Fruit fly (Drosophila melanogaster) whole organism, pupa: Measurements from ENCODE around the gene mah.

ENCODE experiments used
- CG10348 ChIP-seq: fragments of 200-800 bp; sonication (Bioruptor generic); IDR thresholded peaks from 2 replicates; pipeline ENCODE4 v1.3.6; 2022; ENCODE audit warnings: missing biosample characterization, missing genetic modification characterization
- CG12605 ChIP-seq: fragments of 200-800 bp; sonication (Bioruptor generic); IDR thresholded peaks from 2 replicates; pipeline ENCODE4 v1.3.6; 2022; ENCODE audit warnings: missing biosample characterization, missing genetic modification characterization
- CG13204 ChIP-seq: fragments of 200-800 bp; sonication (Bioruptor generic); optimal IDR thresholded peaks from 2 replicates; lab custom pipeline; 2018; ENCODE audit warnings: missing biosample characterization, mild to moderate bottlenecking, missing genetic modification characterization, moderate library complexity
- CG14655 ChIP-seq: fragments of 200-800 bp; sonication (Bioruptor generic); optimal IDR thresholded peaks from 3 replicates; lab custom pipeline; 2017; ENCODE audit warnings: mild to moderate bottlenecking, missing biosample characterization, missing genetic modification reagents, missing genetic modification characterization
- CG15710 ChIP-seq: fragments of 200-800 bp; sonication (Bioruptor generic); optimal IDR thresholded peaks from 2 replicates; lab custom pipeline; 2018; ENCODE audit warnings: missing biosample characterization, mild to moderate bottlenecking, missing genetic modification characterization, moderate library complexity
- CG17806 ChIP-seq: fragments of 200-800 bp; sonication (Bioruptor generic); optimal IDR thresholded peaks from 2 replicates; lab custom pipeline; 2018; ENCODE audit warnings: missing biosample characterization, mild to moderate bottlenecking, missing genetic modification characterization, moderate library complexity
- CG32121 ChIP-seq: fragments of 200-800 bp; sonication (Bioruptor generic); IDR thresholded peaks from 2 replicates; pipeline ENCODE4 v1.3.6; 2022; ENCODE audit warnings: missing biosample characterization, missing genetic modification characterization
- CG34367 ChIP-seq: fragments of 200-800 bp; sonication (Bioruptor generic); optimal IDR thresholded peaks from 2 replicates; lab custom pipeline; 2018; ENCODE audit warnings: missing biosample characterization, mild to moderate bottlenecking, missing genetic modification characterization
- CG4496 ChIP-seq: fragments of 200-800 bp; sonication (Bioruptor generic); IDR thresholded peaks from 3 replicates; pipeline ENCODE4 v1.3.6; 2022; ENCODE audit warnings: missing biosample characterization, missing genetic modification characterization
- CG8159 ChIP-seq: fragments of 200-800 bp; sonication (Bioruptor generic); optimal IDR thresholded peaks from 3 replicates; lab custom pipeline; 2018; ENCODE audit warnings: missing biosample characterization, mild to moderate bottlenecking, missing genetic modification characterization, moderate library complexity
- CG8301 ChIP-seq: fragments of 200-800 bp; sonication (Bioruptor generic); optimal IDR thresholded peaks from 2 replicates; lab custom pipeline; 2018; ENCODE audit warnings: missing biosample characterization, mild to moderate bottlenecking, missing genetic modification characterization
- CG9948 ChIP-seq: fragments of 200-800 bp; sonication (Bioruptor generic); optimal IDR thresholded peaks from 2 replicates; lab custom pipeline; 2018; ENCODE audit warnings: missing biosample characterization, mild to moderate bottlenecking, missing genetic modification characterization, moderate library complexity
- D1 ChIP-seq: fragments of 200-800 bp; sonication (Bioruptor generic); optimal IDR thresholded peaks from 2 replicates; lab custom pipeline; 2018; ENCODE audit warnings: missing biosample characterization, mild to moderate bottlenecking, missing genetic modification characterization, moderate library complexity
- EcR ChIP-seq: fragments of 200-800 bp; sonication (Bioruptor generic); optimal IDR thresholded peaks from 3 replicates; lab custom pipeline; 2019; ENCODE audit warnings: missing biosample characterization, missing genetic modification characterization, mild to moderate bottlenecking, moderate library complexity, missing genetic modification reagents
- Ets98B ChIP-seq: fragments of 200-800 bp; sonication (Bioruptor generic); IDR thresholded peaks from 2 replicates; pipeline ENCODE4 v1.3.6; 2022; ENCODE audit warnings: missing biosample characterization, missing genetic modification characterization
- Pif1A ChIP-seq: fragments of 200-800 bp; sonication (Bioruptor generic); optimal IDR thresholded peaks from 3 replicates; lab custom pipeline; 2016; ENCODE audit warnings: missing biosample characterization, missing genetic modification characterization
- Pif1B ChIP-seq: fragments of 200-800 bp; sonication (Bioruptor generic); optimal IDR thresholded peaks from 3 replicates; lab custom pipeline; 2016; ENCODE audit warnings: missing biosample characterization, missing genetic modification characterization
- Snoo ChIP-seq: fragments of 200-800 bp; sonication (Bioruptor generic); optimal IDR thresholded peaks from 3 replicates; lab custom pipeline; 2017; ENCODE audit warnings: missing biosample characterization, mild to moderate bottlenecking, missing genetic modification characterization, inconsistent platforms
- fd96Ca ChIP-seq: fragments of 200-800 bp; sonication (Bioruptor generic); IDR thresholded peaks from 3 replicates; pipeline ENCODE4 v1.3.6; 2022; ENCODE audit warnings: missing biosample characterization, missing genetic modification characterization
- gl ChIP-seq: fragments of 200-800 bp; sonication (Bioruptor generic); optimal IDR thresholded peaks from 2 replicates; lab custom pipeline; 2018; ENCODE audit warnings: missing biosample characterization, mild to moderate bottlenecking, missing genetic modification characterization
- rn ChIP-seq: fragments of 200-800 bp; sonication (Bioruptor generic); IDR thresholded peaks from 2 replicates; pipeline ENCODE4 v1.3.6; 2022; ENCODE audit warnings: missing biosample characterization, missing genetic modification characterization

Gene mah

DNA sequence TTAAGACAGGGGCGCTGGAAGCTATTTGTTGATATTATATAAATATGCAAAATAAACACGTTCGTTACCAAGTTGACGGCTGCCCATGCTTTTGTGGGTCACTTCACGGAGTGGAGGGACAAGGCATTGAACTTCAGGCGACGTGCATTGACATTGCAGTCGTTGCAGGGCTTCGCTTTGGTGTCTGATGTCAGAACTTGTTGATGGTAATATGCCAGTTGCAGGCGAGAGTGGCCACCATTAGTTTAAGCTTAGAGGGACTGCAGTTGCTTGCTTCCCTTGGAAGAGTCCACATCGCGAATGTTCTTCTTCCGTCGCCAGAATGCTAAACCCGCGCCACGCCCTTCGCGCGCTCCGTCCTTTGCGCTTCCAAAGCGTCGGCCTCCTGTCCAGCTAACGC is at the start of gene mah:
TSS of gene mah (plus strand) at position 301 of the 400 bp plus-strand sequence.
- TF ChIP-seq EcR (GFP tag; lab: Kevin White, UChicago) (peak; percentile 25), CG12605 (GFP tag; lab: Robert Waterston, UW) (no peak), CG14655 (GFP tag; lab: Kevin White, UChicago) (no peak), gl (tag; lab: Kevin White, UChicago) (peak; percentile 59), CG15710 (tag; lab: Kevin White, UChicago) (no peak)

DNA sequence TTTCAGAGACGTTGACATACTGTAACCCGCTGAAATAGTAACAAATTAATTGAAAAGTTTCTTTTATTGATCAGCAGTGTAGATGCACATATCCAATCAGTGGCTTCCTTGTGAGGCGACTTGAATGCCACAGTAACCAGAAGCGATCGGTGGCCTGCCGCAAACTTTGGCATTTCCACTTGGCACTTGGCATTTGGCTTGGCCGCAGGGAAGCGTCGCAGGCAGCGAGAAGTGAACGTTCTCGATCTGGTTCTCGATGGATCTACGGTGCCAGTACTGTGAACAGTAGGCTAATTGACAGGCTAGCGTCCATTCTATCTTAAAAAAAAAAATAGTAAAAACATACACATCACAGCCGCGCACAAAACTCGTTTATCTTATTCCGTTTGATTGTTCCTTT is 46.6 kb upstream of the mah start, which contains the start of gene CG10845:
TSS of gene CG10845 (plus strand) at position 301 of the 400 bp plus-strand sequence.
- TF ChIP-seq CG4496 (GFP tag; lab: Robert Waterston, UW): no peak

DNA sequence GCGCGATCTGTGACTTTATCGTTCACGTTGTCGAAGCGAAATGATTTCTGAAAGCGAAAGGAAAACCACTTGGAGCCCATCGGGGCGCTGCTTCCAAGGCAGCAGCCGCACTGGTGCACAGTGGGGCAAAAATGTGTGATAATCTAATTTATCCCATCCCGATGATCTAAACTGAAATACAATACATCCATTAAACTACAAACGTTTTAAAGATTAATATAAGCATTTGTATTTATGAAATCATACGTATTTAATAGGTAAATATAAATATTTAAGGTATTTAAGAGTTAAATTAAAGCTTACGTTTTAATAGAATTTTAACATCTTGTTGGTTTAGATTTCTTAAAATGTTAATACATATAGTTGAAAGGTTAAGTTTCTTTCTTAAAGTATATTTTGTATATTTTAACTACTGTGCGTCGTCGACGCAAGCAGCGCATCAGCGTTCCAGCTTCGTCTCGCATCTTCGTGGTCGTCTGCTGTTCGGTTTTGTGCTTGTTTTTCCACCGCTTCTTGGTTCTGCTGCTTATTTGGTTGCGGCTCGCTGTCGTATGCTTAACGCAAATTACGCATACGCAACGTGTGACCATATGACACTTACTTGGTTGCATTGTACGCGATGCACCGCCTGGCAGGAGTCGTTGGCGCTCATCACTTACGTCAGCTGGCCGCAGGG is 41.3 kb upstream of the mah start, which contains the start of gene CG13643:
TSS of gene CG13643 (minus strand) at position 46 of the 676 bp plus-strand sequence.
- peak; percentile 42; the same call in 1 of the 3 replicates for TF ChIP-seq CG4496 (GFP tag; lab: Robert Waterston, UW)
- no peak for TF ChIP-seq CG13204 (GFP tag; lab: Kevin White, UChicago)
- TF ChIP-seq EcR (GFP tag; lab: Kevin White, UChicago): no peak
- TF ChIP-seq CG32121 (GFP tag; lab: Robert Waterston, UW): peak; percentile 56
- peak; percentile 23; the same call in 1 of the 2 replicates for TF ChIP-seq Ets98B (GFP tag; lab: Robert Waterston, UW)
- TF ChIP-seq D1 (tag; lab: Kevin White, UChicago): no peak
- no peak for TF ChIP-seq Snoo (tag; lab: Kevin White, UChicago)
- TF ChIP-seq CG34367 (tag; lab: Kevin White, UChicago): no peak
- peak; percentile 79 for TF ChIP-seq CG8301 (tag; lab: Kevin White, UChicago)
- TF ChIP-seq Pif1A (GFP tag; lab: Kevin White, UChicago): peak; percentile 54
- no peak for TF ChIP-seq rn (GFP tag; lab: Robert Waterston, UW)
- no peak for TF ChIP-seq fd96Ca (GFP tag; lab: Robert Waterston, UW)
- no peak for TF ChIP-seq gl (tag; lab: Kevin White, UChicago)
- no peak for TF ChIP-seq CG15710 (tag; lab: Kevin White, UChicago)
- TF ChIP-seq CG14655 (GFP tag; lab: Kevin White, UChicago): peak; percentile 81
- no peak for TF ChIP-seq CG10348 (GFP tag; lab: Robert Waterston, UW)
- no peak for TF ChIP-seq CG12605 (GFP tag; lab: Robert Waterston, UW)
- peak; percentile 53 for TF ChIP-seq CG8159 (tag; lab: Kevin White, UChicago)
- no peak for TF ChIP-seq CG17806
- peak; percentile 51 for TF ChIP-seq Pif1B
- TF ChIP-seq CG9948 (tag; lab: Kevin White, UChicago): no peak

DNA sequence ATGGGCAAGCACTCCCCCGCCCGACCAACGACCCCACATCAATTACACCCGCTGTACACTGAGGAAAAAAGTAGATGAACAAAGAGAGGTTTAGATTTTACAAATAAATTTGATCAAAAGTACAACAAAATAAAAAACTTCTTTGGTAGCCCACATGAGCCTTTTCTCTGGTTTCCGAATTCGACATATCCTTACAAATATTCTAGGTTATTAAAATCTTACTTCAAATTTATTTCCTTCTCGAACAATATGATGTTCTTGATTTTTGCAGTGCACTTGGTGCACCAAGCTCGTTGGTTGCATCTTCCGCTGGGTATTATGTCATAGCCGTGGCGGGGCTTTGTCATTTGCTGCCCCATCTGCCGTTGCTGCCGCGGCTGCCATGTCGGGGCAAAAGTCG is 40.8 kb upstream of the mah start:
- no peak for TF ChIP-seq EcR (GFP tag; lab: Kevin White, UChicago)
- no peak for TF ChIP-seq Pif1A (GFP tag; lab: Kevin White, UChicago)
- TF ChIP-seq fd96Ca (GFP tag; lab: Robert Waterston, UW): 0 out of 3 replicates have a peak, but pooled peaks have one; percentile 30
- no peak for TF ChIP-seq Pif1B
- TF ChIP-seq CG8301 (tag; lab: Kevin White, UChicago): peak; percentile 9
- peak; percentile 25; the same call in 1 of the 2 replicates for TF ChIP-seq Ets98B (GFP tag; lab: Robert Waterston, UW)
- TF ChIP-seq CG14655 (GFP tag; lab: Kevin White, UChicago): no peak
- no peak for TF ChIP-seq CG9948 (tag; lab: Kevin White, UChicago)
- TF ChIP-seq Snoo (tag; lab: Kevin White, UChicago): no peak
- TF ChIP-seq CG34367 (tag; lab: Kevin White, UChicago): no peak
- TF ChIP-seq CG10348 (GFP tag; lab: Robert Waterston, UW): no peak
- no peak for TF ChIP-seq CG15710 (tag; lab: Kevin White, UChicago)
- TF ChIP-seq rn (GFP tag; lab: Robert Waterston, UW): no peak
- TF ChIP-seq CG17806: no peak
- TF ChIP-seq D1 (tag; lab: Kevin White, UChicago): no peak
- peak; percentile 64 for TF ChIP-seq CG32121 (GFP tag; lab: Robert Waterston, UW)
- TF ChIP-seq CG12605 (GFP tag; lab: Robert Waterston, UW): peak; percentile 45; the same call in 1 of the 2 replicates
- TF ChIP-seq CG8159 (tag; lab: Kevin White, UChicago): no peak
- TF ChIP-seq gl (tag; lab: Kevin White, UChicago): no peak
- peak; percentile 55; the same call in 1 of the 3 replicates for TF ChIP-seq CG4496 (GFP tag; lab: Robert Waterston, UW)
- no peak for TF ChIP-seq CG13204 (GFP tag; lab: Kevin White, UChicago)

DNA sequence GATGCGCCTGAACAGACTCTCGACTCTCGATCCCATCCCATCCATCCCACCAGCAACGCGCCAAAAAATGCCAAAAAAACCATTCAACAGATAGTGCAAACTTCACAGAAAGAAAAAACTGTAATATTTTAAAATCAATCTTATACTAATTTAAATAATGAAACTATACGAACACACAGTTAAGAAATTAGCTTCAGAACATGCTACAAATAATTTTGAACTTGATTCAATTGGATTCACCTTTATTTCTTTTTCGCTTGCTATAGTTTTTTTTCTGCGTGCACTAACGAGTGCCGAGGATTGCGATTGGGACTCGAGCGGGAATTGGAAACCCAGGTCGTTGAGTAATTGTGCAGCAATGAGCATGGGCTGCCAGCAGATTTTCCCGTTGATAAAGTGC is 39.4 kb upstream of the mah start:
- TF ChIP-seq CG8301 (tag; lab: Kevin White, UChicago) (peak; percentile 38), Ets98B (GFP tag; lab: Robert Waterston, UW) (peak; percentile 66), fd96Ca (GFP tag; lab: Robert Waterston, UW) (0 out of 3 replicates have a peak, but pooled peaks have one; percentile 34), CG32121 (GFP tag; lab: Robert Waterston, UW) (peak; percentile 68), CG8159 (tag; lab: Kevin White, UChicago) (no peak), CG9948 (tag; lab: Kevin White, UChicago) (no peak), CG13204 (GFP tag; lab: Kevin White, UChicago) (no peak), Snoo (tag; lab: Kevin White, UChicago) (no peak), CG14655 (GFP tag; lab: Kevin White, UChicago) (peak; percentile 28)
